Fruit fly (Drosophila melanogaster) whole organism, embryonic: ENCODE results near the gene MED4.

Experiments
- Abd-B ChIP-seq: fragments of 200-800 bp; sonication (Bioruptor generic); optimal IDR thresholded peaks from 2 replicates; lab custom pipeline; 2018; ENCODE audit warnings: missing biosample characterization, mild to moderate bottlenecking, missing genetic modification characterization, moderate library complexity
- Blimp-1 ChIP-seq: fragments of 200-800 bp; sonication (Bioruptor generic); optimal IDR thresholded peaks from 3 replicates; lab custom pipeline; 2018; ENCODE audit warnings: missing biosample characterization, missing genetic modification characterization, mild to moderate bottlenecking, moderate library complexity, missing genetic modification reagents
- CG10274 ChIP-seq: fragments of 200-800 bp; sonication (Bioruptor generic); optimal IDR thresholded peaks from 3 replicates; lab custom pipeline; 2017; ENCODE audit warnings: missing biosample characterization, mild to moderate bottlenecking, missing genetic modification characterization
- CG10321 ChIP-seq: fragments of 200-800 bp; sonication (Bioruptor generic); IDR thresholded peaks from 2 replicates; pipeline ENCODE4 v1.3.6; 2022; ENCODE audit warnings: missing biosample characterization, missing genetic modification characterization
- CG12236 ChIP-seq: fragments of 200-800 bp; sonication (Bioruptor generic); optimal IDR thresholded peaks from 2 replicates; lab custom pipeline; 2016; ENCODE audit warnings: missing biosample characterization, missing genetic modification characterization
- CG1233 ChIP-seq: fragments of 200-800 bp; sonication (Bioruptor generic); optimal IDR thresholded peaks from 4 replicates; lab custom pipeline; 2018; ENCODE audit warnings: missing biosample characterization, mild to moderate bottlenecking, missing genetic modification characterization
- CG13296 ChIP-seq: fragments of 200-800 bp; sonication (Bioruptor generic); optimal IDR thresholded peaks from 3 replicates; lab custom pipeline; 2018; ENCODE audit warnings: missing biosample characterization, mild to moderate bottlenecking, missing genetic modification characterization
- CG34422 ChIP-seq: fragments of 200-800 bp; sonication (Bioruptor generic); IDR thresholded peaks from 3 replicates; pipeline ENCODE4 v1.3.6; 2022; ENCODE audit warnings: missing biosample characterization, missing genetic modification characterization
- CG3838 ChIP-seq: fragments of 200-800 bp; sonication (Bioruptor generic); optimal IDR thresholded peaks from 3 replicates; lab custom pipeline; 2016; ENCODE audit warnings: missing biosample characterization, missing genetic modification characterization
- CG4282 ChIP-seq: fragments of 200-800 bp; sonication (Bioruptor generic); optimal IDR thresholded peaks from 2 replicates; lab custom pipeline; 2016; ENCODE audit warnings: missing biosample characterization, missing genetic modification characterization
- CG5180 ChIP-seq: fragments of 200-800 bp; sonication (Bioruptor generic); optimal IDR thresholded peaks from 3 replicates; lab custom pipeline; 2017; ENCODE audit warnings: missing biosample characterization, missing genetic modification characterization, mild to moderate bottlenecking, moderate library complexity, missing genetic modification reagents
- CG6689 ChIP-seq: fragments of 200-800 bp; sonication (Bioruptor generic); IDR thresholded peaks from 2 replicates; pipeline ENCODE4 v1.3.6; 2022; ENCODE audit warnings: missing biosample characterization, missing genetic modification characterization
- CHES-1-like ChIP-seq: fragments of 200-800 bp; sonication (Bioruptor generic); optimal IDR thresholded peaks from 2 replicates; lab custom pipeline; 2016; ENCODE audit warnings: missing biosample characterization, missing genetic modification characterization
- D19A ChIP-seq: fragments of 200-800 bp; optimal IDR thresholded peaks from 3 replicates; lab custom pipeline; 2019; ENCODE audit warnings: missing biosample characterization, mild to moderate bottlenecking, missing genetic modification characterization, moderate library complexity
- Dbx ChIP-seq: fragments of 200-800 bp; sonication (Bioruptor generic); IDR thresholded peaks from 3 replicates; pipeline ENCODE4 v1.3.6; 2022; ENCODE audit warnings: missing biosample characterization, missing genetic modification characterization
- Dip3 ChIP-seq: fragments of 200-800 bp; sonication (Bioruptor generic); optimal IDR thresholded peaks from 3 replicates; lab custom pipeline; 2016; ENCODE audit warnings: missing biosample characterization, missing genetic modification characterization
- Dll ChIP-seq: fragments of 200-800 bp; sonication (Bioruptor generic); IDR thresholded peaks from 4 replicates; pipeline ENCODE4 v1.3.6; 2022; ENCODE audit warnings: missing biosample characterization, missing genetic modification characterization; ENCODE audit not compliant: partially characterized antibody
- Drgx ChIP-seq: fragments of 200-800 bp; sonication (Bioruptor generic); IDR thresholded peaks from 2 replicates; pipeline ENCODE4 v1.3.6; 2022; ENCODE audit warnings: missing biosample characterization, missing genetic modification characterization
- Gug ChIP-seq: fragments of 200-800 bp; sonication (Bioruptor generic); IDR thresholded peaks from 4 replicates; pipeline ENCODE4 v1.3.6; 2022; ENCODE audit warnings: missing biosample characterization, missing genetic modification characterization
- HLH4C ChIP-seq: fragments of 200-800 bp; sonication (Bioruptor generic); IDR thresholded peaks from 3 replicates; pipeline ENCODE4 v1.3.6; 2022; ENCODE audit warnings: missing biosample characterization, missing genetic modification characterization; ENCODE audit not compliant: partially characterized antibody
- Jarid2 ChIP-seq: fragments of 200-800 bp; sonication (Bioruptor generic); optimal IDR thresholded peaks from 3 replicates; lab custom pipeline; 2017; ENCODE audit warnings: mild to moderate bottlenecking, missing biosample characterization, missing genetic modification reagents, missing genetic modification characterization
- NC2β ChIP-seq: fragments of 200-800 bp; sonication (Bioruptor generic); optimal IDR thresholded peaks from 2 replicates; lab custom pipeline; 2016; ENCODE audit warnings: missing biosample characterization, missing genetic modification characterization
- Oli ChIP-seq: fragments of 200-800 bp; sonication (Bioruptor generic); optimal IDR thresholded peaks from 2 replicates; lab custom pipeline; 2018; ENCODE audit warnings: missing biosample characterization, mild to moderate bottlenecking, missing genetic modification characterization, moderate library complexity
- Opbp ChIP-seq: fragments of 200-800 bp; sonication (Bioruptor generic); IDR thresholded peaks from 3 replicates; pipeline ENCODE4 v1.3.6; 2022; ENCODE audit warnings: missing biosample characterization, missing genetic modification characterization; ENCODE audit not compliant: partially characterized antibody
- Poxn ChIP-seq: fragments of 200-800 bp; sonication (Bioruptor generic); IDR thresholded peaks from 2 replicates; pipeline ENCODE4 v1.3.6; 2022; ENCODE audit warnings: missing biosample characterization, missing genetic modification characterization
- Trl ChIP-seq, 3 experiments: fragments of >200 bp in 2 of 3; fragments of 200-800 bp in 1 of 3; sonication (Bioruptor generic) in 1 of 3; optimal IDR thresholded peaks; 2 replicates in 1 of 3; 3 replicates in 2 of 3; lab custom pipeline; 2016 to 2017; ENCODE audit warnings: missing biosample characterization in 1 of 3, missing genetic modification characterization in 1 of 3
- Usf ChIP-seq: fragments of 200-800 bp; sonication (Bioruptor generic); optimal IDR thresholded peaks from 2 replicates; lab custom pipeline; 2017; ENCODE audit warnings: missing genotype, missing biosample characterization, missing genetic modification characterization
- bbx ChIP-seq: fragments of 200-800 bp; sonication (Bioruptor generic); IDR thresholded peaks from 2 replicates; pipeline ENCODE4 v1.3.6; 2022; ENCODE audit warnings: missing biosample characterization, missing genetic modification characterization; ENCODE audit not compliant: partially characterized antibody
- cg ChIP-seq: fragments of 200-800 bp; sonication (Bioruptor generic); optimal IDR thresholded peaks from 3 replicates; lab custom pipeline; 2019; ENCODE audit warnings: missing biosample characterization, mild to moderate bottlenecking, missing genetic modification characterization, moderate library complexity
- chinmo ChIP-seq: fragments of 200-800 bp; sonication (Bioruptor generic); IDR thresholded peaks from 4 replicates; pipeline ENCODE4 v1.3.6; 2022; ENCODE audit warnings: missing biosample characterization, missing genetic modification characterization; ENCODE audit not compliant: partially characterized antibody
- chm ChIP-seq: fragments of 200-800 bp; sonication (Bioruptor generic); IDR thresholded peaks from 2 replicates; pipeline ENCODE4 v1.3.6; 2022; ENCODE audit warnings: missing biosample characterization, missing genetic modification characterization
- ci ChIP-seq: fragments of 200-800 bp; sonication (Bioruptor generic); IDR thresholded peaks from 3 replicates; pipeline ENCODE4 v1.3.6; 2022; ENCODE audit warnings: missing biosample characterization, missing genetic modification characterization
- croc ChIP-seq: fragments of 200-800 bp; sonication (Bioruptor generic); conservative IDR thresholded peaks from 3 replicates; pipeline ENCODE4 v1.3.6; 2022; ENCODE audit warnings: missing biosample characterization, missing genetic modification characterization
- dm ChIP-seq: fragments of 200-800 bp; sonication (Bioruptor generic); optimal IDR thresholded peaks from 3 replicates; lab custom pipeline; 2016; ENCODE audit warnings: missing biosample characterization, missing genetic modification characterization
- dmrt99B ChIP-seq: fragments of 200-800 bp; sonication (Bioruptor generic); optimal IDR thresholded peaks from 2 replicates; lab custom pipeline; 2018; ENCODE audit warnings: missing biosample characterization, mild to moderate bottlenecking, missing genetic modification characterization, moderate library complexity
- emc ChIP-seq: fragments of 200-800 bp; sonication (Bioruptor generic); optimal IDR thresholded peaks from 2 replicates; lab custom pipeline; 2016; ENCODE audit warnings: missing biosample characterization, missing genetic modification characterization
- hth ChIP-seq: fragments of >200 bp; optimal IDR thresholded peaks from 2 replicates; lab custom pipeline; 2017; ENCODE audit warnings: inconsistent platforms
- lab ChIP-seq: fragments of 200-800 bp; sonication (Bioruptor generic); optimal IDR thresholded peaks from 3 replicates; lab custom pipeline; 2017; ENCODE audit warnings: missing biosample characterization, missing genetic modification characterization, mild to moderate bottlenecking, moderate library complexity, missing genetic modification reagents
- mam ChIP-seq: fragments of 200-800 bp; sonication (Bioruptor generic); optimal IDR thresholded peaks from 3 replicates; lab custom pipeline; 2016; ENCODE audit warnings: missing biosample characterization, missing genetic modification characterization
- nau ChIP-seq: fragments of 200-800 bp; sonication (Bioruptor generic); optimal IDR thresholded peaks from 3 replicates; lab custom pipeline; 2017; ENCODE audit warnings: missing biosample characterization, mild to moderate bottlenecking, missing genetic modification characterization, missing genetic modification reagents
- nom ChIP-seq: fragments of 200-800 bp; sonication (Bioruptor generic); optimal IDR thresholded peaks from 2 replicates; lab custom pipeline; 2017; ENCODE audit warnings: missing biosample characterization, missing genetic modification characterization, mild to moderate bottlenecking, moderate library complexity, missing genetic modification reagents
- org-1 ChIP-seq: fragments of 200-800 bp; sonication (Bioruptor generic); optimal IDR thresholded peaks from 2 replicates; lab custom pipeline; 2017; ENCODE audit warnings: missing biosample characterization, missing genetic modification characterization
- sens ChIP-seq: fragments of 200-800 bp; sonication (Bioruptor generic); peaks from one replicate; lab custom pipeline; 2016; ENCODE audit warnings: missing biosample characterization, missing genetic modification characterization
- slp2 ChIP-seq: fragments of 200-800 bp; sonication (Bioruptor generic); optimal IDR thresholded peaks from 2 replicates; lab custom pipeline; 2016; ENCODE audit warnings: missing biosample characterization, missing genetic modification characterization
- sqz ChIP-seq: fragments of 200-800 bp; sonication (Bioruptor generic); optimal IDR thresholded peaks from 3 replicates; lab custom pipeline; 2018; ENCODE audit warnings: missing biosample characterization, mild to moderate bottlenecking, missing genetic modification characterization
- unc-4 ChIP-seq: fragments of 200-800 bp; sonication (Bioruptor generic); IDR thresholded peaks from 2 replicates; pipeline ENCODE4 v1.3.6; 2022; ENCODE audit warnings: missing biosample characterization, missing genetic modification characterization; ENCODE audit not compliant: partially characterized antibody
- yki ChIP-seq: fragments of >200 bp; optimal IDR thresholded peaks from 3 replicates; lab custom pipeline; 2018
- zen2 ChIP-seq: fragments of 200-800 bp; sonication (Bioruptor generic); IDR thresholded peaks from 3 replicates; pipeline ENCODE4 v1.3.6; 2022; ENCODE audit warnings: missing biosample characterization, missing genetic modification characterization; ENCODE audit not compliant: partially characterized antibody

Gene MED4

dm6 chr3L:7263757-7264516 is 13.6 kb upstream of the MED4 start, which contains the start of gene CG14830:
Gene CG14830, minus strand, starts transcription at chr3L:7263920.
- TF ChIP-seq NC2β (GFP tag; lab: Kevin White, UChicago), result no peak
- TF ChIP-seq nom (GFP tag; lab: Kevin White, UChicago), result peak; percentile 83
- TF ChIP-seq zen2 (GFP tag; lab: Robert Waterston, UW), result peak; percentile 40; the same call in 1 of the 3 replicates
- no peak for TF ChIP-seq D19A (tag; lab: Kevin White, UChicago)
- peak; percentile 24 for TF ChIP-seq Blimp-1 (GFP tag; lab: Kevin White, UChicago)
- peak; percentile 4 for TF ChIP-seq cg (GFP tag; lab: Kevin White, UChicago)
- no peak for TF ChIP-seq hth (lab: Kevin White, UChicago)
- TF ChIP-seq CG1233 (GFP tag; lab: Kevin White, UChicago), result no peak
- 0 out of 3 replicates have a peak, but pooled peaks have one; percentile 17 for TF ChIP-seq CG34422 (GFP tag; lab: Robert Waterston, UW)
- TF ChIP-seq Dip3 (GFP tag; lab: Kevin White, UChicago), result no peak
- 0 out of 2 replicates have a peak, but pooled peaks have one; percentile 33 for TF ChIP-seq chm (GFP tag; lab: Robert Waterston, UW)
- TF ChIP-seq Drgx (GFP tag; lab: Robert Waterston, UW), result peak; percentile 43; the same call in 1 of the 2 replicates
- TF ChIP-seq unc-4 (GFP tag; lab: Robert Waterston, UW), result 0 out of 2 replicates have a peak, but pooled peaks have one; percentile 14
- TF ChIP-seq slp2 (GFP tag; lab: Kevin White, UChicago), result no peak
- TF ChIP-seq chinmo (GFP tag; lab: Robert Waterston, UW), result peak; percentile 54; the same call in 1 of the 4 replicates
- peak; percentile 94 for TF ChIP-seq CG5180
- TF ChIP-seq Jarid2 (GFP tag; lab: Kevin White, UChicago), result peak; percentile 73
- no peak for TF ChIP-seq Poxn
- no peak for TF ChIP-seq CHES-1-like
- peak; percentile 46 for TF ChIP-seq dmrt99B (tag; lab: Kevin White, UChicago)
- TF ChIP-seq sqz (GFP tag; lab: Kevin White, UChicago), result peak; percentile 22
- no peak for TF ChIP-seq CG4282 (GFP tag; lab: Kevin White, UChicago)
- TF ChIP-seq Opbp (GFP tag; lab: Robert Waterston, UW), result no peak
- 0 out of 3 replicates have a peak, but pooled peaks have one; percentile 13 for TF ChIP-seq HLH4C
- TF ChIP-seq ci, result peak; percentile 50; the same call in 1 of the 3 replicates
- peak; percentile 64 to 69 for TF ChIP-seq Trl (optimal IDR thresholded peaks at IDR 0.05; lab: Kevin White, UChicago)
- no peak for TF ChIP-seq Trl (GFP tag; optimal IDR thresholded peaks at IDR 0.05; lab: Kevin White, UChicago)
- TF ChIP-seq sens, result peak; percentile 30
- peak; percentile 13 for TF ChIP-seq yki
- no peak for TF ChIP-seq org-1 (GFP tag; lab: Kevin White, UChicago)
- TF ChIP-seq, all 482 proteins: peak for 18

dm6 chr3L:7262471-7262870 is 12.1 kb upstream of the MED4 start:
- TF ChIP-seq emc (GFP tag; lab: Kevin White, UChicago) (no peak), CG12236 (GFP tag; lab: Kevin White, UChicago) (no peak), Dll (GFP tag; lab: Robert Waterston, UW) (no peak), CG10321 (no peak), bbx (no peak), Usf (GFP tag; lab: Kevin White, UChicago) (no peak), dm (GFP tag; lab: Kevin White, UChicago) (no peak), Gug (GFP tag; lab: Robert Waterston, UW) (no peak), CG3838 (no peak), croc (GFP tag; lab: Robert Waterston, UW) (peak; percentile 15; the same call in 1 of the 3 replicates), hth (lab: Kevin White, UChicago) (no peak), Abd-B (GFP tag; lab: Kevin White, UChicago) (peak; percentile 15), lab (GFP tag; lab: Kevin White, UChicago) (peak; percentile 25), Dbx (GFP tag; lab: Robert Waterston, UW) (no peak), mam (GFP tag; lab: Kevin White, UChicago) (no peak), CG6689 (GFP tag; lab: Robert Waterston, UW) (0 out of 2 replicates have a peak, but pooled peaks have one; percentile 17), nau (GFP tag; lab: Kevin White, UChicago) (no peak), CG10274 (no peak), Oli (tag; lab: Kevin White, UChicago) (peak; percentile 13), CG13296 (GFP tag; lab: Kevin White, UChicago) (no peak)
